Fruit fly (Drosophila melanogaster) whole organism, embryonic: Measurements from ENCODE around the gene 7B2.

Source experiments
- Bgb ChIP-seq: fragments of 200-800 bp; sonication (Bioruptor generic); IDR thresholded peaks from 2 replicates; pipeline ENCODE4 v1.3.6; 2022; ENCODE audit warnings: missing biosample characterization, missing genetic modification characterization; ENCODE audit not compliant: partially characterized antibody
- Bteb2 ChIP-seq: fragments of 200-800 bp; sonication (Bioruptor generic); optimal IDR thresholded peaks from 2 replicates; lab custom pipeline; 2016; ENCODE audit warnings: missing biosample characterization, missing genetic modification characterization
- CG12236 ChIP-seq: fragments of 200-800 bp; sonication (Bioruptor generic); optimal IDR thresholded peaks from 2 replicates; lab custom pipeline; 2016; ENCODE audit warnings: missing biosample characterization, missing genetic modification characterization
- CG12942 ChIP-seq: fragments of 200-800 bp; sonication (Bioruptor generic); optimal IDR thresholded peaks from 3 replicates; lab custom pipeline; 2016; ENCODE audit warnings: missing biosample characterization, missing genetic modification characterization
- CG13287 ChIP-seq: fragments of 200-800 bp; sonication (Bioruptor generic); IDR thresholded peaks from 2 replicates; pipeline ENCODE4 v1.3.6; 2022; ENCODE audit warnings: missing biosample characterization, missing genetic modification characterization; ENCODE audit not compliant: partially characterized antibody
- CG14014 ChIP-seq: fragments of 200-800 bp; sonication (Bioruptor generic); IDR thresholded peaks from 2 replicates; pipeline ENCODE4 v1.3.6; 2022; ENCODE audit warnings: missing biosample characterization, missing genetic modification characterization
- CG15514 ChIP-seq: fragments of 200-800 bp; sonication (Bioruptor generic); optimal IDR thresholded peaks from 3 replicates; lab custom pipeline; 2017; ENCODE audit warnings: missing biosample characterization, missing genetic modification characterization, mild to moderate bottlenecking, moderate library complexity, missing genetic modification reagents
- CG15696 ChIP-seq: fragments of 200-800 bp; sonication (Bioruptor generic); optimal IDR thresholded peaks from 2 replicates; lab custom pipeline; 2019; ENCODE audit warnings: missing biosample characterization, mild to moderate bottlenecking, missing genetic modification characterization, moderate library complexity
- CG1603 ChIP-seq: fragments of 200-800 bp; sonication (Bioruptor generic); optimal IDR thresholded peaks from 2 replicates; lab custom pipeline; 2019; ENCODE audit warnings: missing biosample characterization, mild to moderate bottlenecking, missing genetic modification characterization, moderate library complexity
- CG18764 ChIP-seq: fragments of 200-800 bp; sonication (Bioruptor generic); optimal IDR thresholded peaks from 3 replicates; lab custom pipeline; 2016; ENCODE audit warnings: missing biosample characterization, missing genetic modification characterization
- CG6683 ChIP-seq: fragments of 200-800 bp; sonication (Bioruptor generic); optimal IDR thresholded peaks from 2 replicates; lab custom pipeline; 2017; ENCODE audit warnings: missing biosample characterization, mild to moderate bottlenecking, missing genetic modification characterization, missing genetic modification reagents
- CG6765 ChIP-seq: fragments of 200-800 bp; sonication (Bioruptor generic); optimal IDR thresholded peaks from 3 replicates; lab custom pipeline; 2017; ENCODE audit warnings: missing biosample characterization, mild to moderate bottlenecking, missing genetic modification characterization
- CG7271 ChIP-seq: fragments of 200-800 bp; sonication (Bioruptor generic); optimal IDR thresholded peaks from 2 replicates; lab custom pipeline; 2018; ENCODE audit warnings: missing biosample characterization, mild to moderate bottlenecking, missing genetic modification characterization, moderate library complexity
- CG7963 ChIP-seq: fragments of 200-800 bp; sonication (Bioruptor generic); IDR thresholded peaks from 3 replicates; pipeline ENCODE4 v1.3.6; 2022; ENCODE audit warnings: missing biosample characterization, missing genetic modification characterization; ENCODE audit not compliant: partially characterized antibody
- CG8290 ChIP-seq, 3 experiments: fragments of 200-800 bp; sonication (Bioruptor generic); optimal IDR thresholded peaks; 2 replicates each; lab custom pipeline; 2016 to 2019; ENCODE audit warnings: missing biosample characterization in 3 of 3, missing genetic modification characterization in 3 of 3, mild to moderate bottlenecking in 2 of 3, moderate library complexity in 1 of 3
- CG9797 ChIP-seq: fragments of 200-800 bp; sonication (Bioruptor generic); optimal IDR thresholded peaks from 3 replicates; lab custom pipeline; 2018; ENCODE audit warnings: missing biosample characterization, mild to moderate bottlenecking, missing genetic modification characterization
- Dip2 ChIP-seq: fragments of 200-800 bp; sonication (Bioruptor generic); IDR thresholded peaks from 2 replicates; pipeline ENCODE4 v1.3.6; 2022; ENCODE audit warnings: missing biosample characterization, missing genetic modification characterization
- Dll ChIP-seq: fragments of 200-800 bp; sonication (Bioruptor generic); IDR thresholded peaks from 4 replicates; pipeline ENCODE4 v1.3.6; 2022; ENCODE audit warnings: missing biosample characterization, missing genetic modification characterization; ENCODE audit not compliant: partially characterized antibody
- Doc3 ChIP-seq: fragments of 200-800 bp; sonication (Bioruptor generic); IDR thresholded peaks from 3 replicates; pipeline ENCODE4 v1.3.6; 2022; ENCODE audit warnings: missing biosample characterization, missing genetic modification characterization; ENCODE audit not compliant: partially characterized antibody
- Dp ChIP-seq: fragments of 200-800 bp; sonication (Bioruptor generic); optimal IDR thresholded peaks from 2 replicates; lab custom pipeline; 2018; ENCODE audit warnings: missing biosample characterization, mild to moderate bottlenecking, missing genetic modification characterization, moderate library complexity
- E2f2 ChIP-seq: fragments of 200-800 bp; sonication (Bioruptor generic); IDR thresholded peaks from 2 replicates; pipeline ENCODE4 v1.3.6; 2022; ENCODE audit warnings: missing biosample characterization, missing genetic modification characterization
- HmgZ ChIP-seq: fragments of 200-800 bp; sonication (Bioruptor generic); optimal IDR thresholded peaks from 2 replicates; lab custom pipeline; 2018; ENCODE audit warnings: missing biosample characterization, mild to moderate bottlenecking, missing genetic modification characterization
- Hsf ChIP-seq: fragments of 200-800 bp; sonication (Bioruptor generic); optimal IDR thresholded peaks from 3 replicates; lab custom pipeline; 2016; ENCODE audit warnings: missing biosample characterization, missing genetic modification characterization
- MBD-R2 ChIP-seq: fragments of 200-800 bp; sonication (Bioruptor generic); IDR thresholded peaks from 2 replicates; pipeline ENCODE4 v1.3.6; 2022; ENCODE audit warnings: missing biosample characterization, missing genetic modification characterization
- Nf-YC ChIP-seq: fragments of 200-800 bp; optimal IDR thresholded peaks from 3 replicates; lab custom pipeline; 2019; ENCODE audit warnings: missing biosample characterization, mild to moderate bottlenecking, missing genetic modification characterization, moderate library complexity
- Vsx1 ChIP-seq: fragments of 200-800 bp; sonication (Bioruptor generic); optimal IDR thresholded peaks from 2 replicates; lab custom pipeline; 2017; ENCODE audit warnings: missing biosample characterization, mild to moderate bottlenecking, missing genetic modification characterization, missing genetic modification reagents
- bbx ChIP-seq: fragments of 200-800 bp; sonication (Bioruptor generic); IDR thresholded peaks from 2 replicates; pipeline ENCODE4 v1.3.6; 2022; ENCODE audit warnings: missing biosample characterization, missing genetic modification characterization; ENCODE audit not compliant: partially characterized antibody
- ci ChIP-seq: fragments of 200-800 bp; sonication (Bioruptor generic); IDR thresholded peaks from 3 replicates; pipeline ENCODE4 v1.3.6; 2022; ENCODE audit warnings: missing biosample characterization, missing genetic modification characterization
- dm ChIP-seq: fragments of 200-800 bp; sonication (Bioruptor generic); optimal IDR thresholded peaks from 3 replicates; lab custom pipeline; 2016; ENCODE audit warnings: missing biosample characterization, missing genetic modification characterization
- esg ChIP-seq: fragments of 200-800 bp; sonication (Bioruptor generic); conservative IDR thresholded peaks from 2 replicates; pipeline ENCODE4 v1.3.6; 2022; ENCODE audit warnings: missing biosample characterization, missing genetic modification characterization
- hb ChIP-seq: fragments of 200-800 bp; sonication (Bioruptor generic); IDR thresholded peaks from 3 replicates; pipeline ENCODE4 v1.3.6; 2022; ENCODE audit warnings: missing biosample characterization, missing genetic modification characterization; ENCODE audit not compliant: partially characterized antibody
- her ChIP-seq: fragments of 200-800 bp; sonication (Bioruptor generic); optimal IDR thresholded peaks from 2 replicates; lab custom pipeline; 2016; ENCODE audit warnings: missing biosample characterization, missing genetic modification characterization
- inv ChIP-seq: fragments of 200-800 bp; sonication (Bioruptor generic); IDR thresholded peaks from 2 replicates; pipeline ENCODE4 v1.3.6; 2022; ENCODE audit warnings: missing biosample characterization, missing genetic modification characterization; ENCODE audit not compliant: partially characterized antibody
- knrl ChIP-seq: fragments of 200-800 bp; sonication (Bioruptor generic); IDR thresholded peaks from 3 replicates; pipeline ENCODE4 v1.3.6; 2022; ENCODE audit warnings: missing biosample characterization, missing genetic modification characterization; ENCODE audit not compliant: partially characterized antibody
- lola ChIP-seq, 3 experiments: fragments of >200 bp in 2 of 3; fragments of 200-800 bp in 1 of 3; sonication (Bioruptor generic) in 1 of 3; optimal IDR thresholded peaks; 2 replicates each; lab custom pipeline; 2017 to 2019; ENCODE audit warnings: missing biosample characterization in 3 of 3, missing genetic modification characterization in 3 of 3, mild to moderate bottlenecking in 1 of 3, moderate library complexity in 1 of 3
- nerfin-1 ChIP-seq: fragments of 200-800 bp; sonication (Bioruptor generic); optimal IDR thresholded peaks from 3 replicates; lab custom pipeline; 2019; ENCODE audit warnings: missing biosample characterization, mild to moderate bottlenecking, missing genetic modification characterization, moderate library complexity
- phol ChIP-seq: fragments of 200-800 bp; sonication (Bioruptor generic); optimal IDR thresholded peaks from 3 replicates; lab custom pipeline; 2018; ENCODE audit warnings: missing biosample characterization, mild to moderate bottlenecking, missing genetic modification characterization, moderate library complexity
- pzg ChIP-seq: fragments of 200-800 bp; sonication (Bioruptor generic); optimal IDR thresholded peaks from 3 replicates; lab custom pipeline; 2018; ENCODE audit warnings: missing biosample characterization, mild to moderate bottlenecking, missing genetic modification characterization, moderate library complexity
- salm ChIP-seq: fragments of 200-800 bp; sonication (Bioruptor generic); optimal IDR thresholded peaks from 2 replicates; lab custom pipeline; 2018; ENCODE audit warnings: missing biosample characterization, mild to moderate bottlenecking, missing genetic modification characterization
- scrt ChIP-seq: fragments of 200-800 bp; sonication (Bioruptor generic); optimal IDR thresholded peaks from 2 replicates; lab custom pipeline; 2018; ENCODE audit warnings: missing biosample characterization, mild to moderate bottlenecking, missing genetic modification characterization, moderate library complexity
- sima ChIP-seq: fragments of 200-800 bp; sonication (Bioruptor generic); optimal IDR thresholded peaks from 2 replicates; lab custom pipeline; 2016; ENCODE audit warnings: missing biosample characterization, missing genetic modification characterization
- sna ChIP-seq: fragments of 200-800 bp; sonication (Bioruptor generic); IDR thresholded peaks from 2 replicates; pipeline ENCODE4 v1.3.6; 2022; ENCODE audit warnings: missing biosample characterization, missing genetic modification characterization; ENCODE audit not compliant: partially characterized antibody
- sug ChIP-seq: fragments of 200-800 bp; optimal IDR thresholded peaks from 2 replicates; lab custom pipeline; 2019; ENCODE audit warnings: missing biosample characterization, mild to moderate bottlenecking, missing genetic modification characterization, moderate library complexity
- tll ChIP-seq, 2 experiments: fragments of 200-800 bp in 1 of 2; fragments of >200 bp in 1 of 2; sonication (Bioruptor generic) in 1 of 2; optimal IDR thresholded peaks; 2 replicates each; lab custom pipeline; 2017 to 2019; ENCODE audit warnings: missing biosample characterization in 2 of 2, missing genetic modification characterization in 2 of 2, mild to moderate bottlenecking in 1 of 2, moderate library complexity in 1 of 2
- twi ChIP-seq: fragments of 200-800 bp; optimal IDR thresholded peaks from 2 replicates; lab custom pipeline; 2019; ENCODE audit warnings: missing biosample characterization, mild to moderate bottlenecking, missing genetic modification characterization, moderate library complexity
- unc-4 ChIP-seq: fragments of 200-800 bp; sonication (Bioruptor generic); IDR thresholded peaks from 2 replicates; pipeline ENCODE4 v1.3.6; 2022; ENCODE audit warnings: missing biosample characterization, missing genetic modification characterization; ENCODE audit not compliant: partially characterized antibody
- wdn ChIP-seq: fragments of 200-800 bp; sonication (Bioruptor generic); IDR thresholded peaks from 2 replicates; pipeline ENCODE4 v1.3.6; 2022; ENCODE audit warnings: missing biosample characterization, missing genetic modification characterization

The 7B2 gene

dm6 chr3R:5357935-5358414 is 18.6 kb upstream of the 7B2 start, which contains the start of gene Prosbeta7 (continued):
- peak; percentile 74 for TF ChIP-seq CG7963 (GFP tag; lab: Robert Waterston, UW)
- TF ChIP-seq CG12942 (GFP tag; lab: Kevin White, UChicago) = no peak
- TF ChIP-seq Vsx1 = peak; percentile 12
- peak; percentile 90 for TF ChIP-seq CG13287
- TF ChIP-seq HmgZ (tag; lab: Kevin White, UChicago) = peak; percentile 65
- TF ChIP-seq sima (GFP tag; lab: Kevin White, UChicago) = no peak
- TF ChIP-seq Bgb (GFP tag; lab: Robert Waterston, UW) = peak; percentile 78
- no peak for TF ChIP-seq wdn (GFP tag; lab: Robert Waterston, UW)
- TF ChIP-seq salm = no peak
- no peak for TF ChIP-seq Dip2
- TF ChIP-seq CG8290 (GFP tag; optimal IDR thresholded peaks at IDR 0.05; lab: Kevin White, UChicago) = peak; percentile 45
- peak in 1 of 2 experiments; percentile 74 for TF ChIP-seq CG8290 (tag; optimal IDR thresholded peaks at IDR 0.05; lab: Kevin White, UChicago)
- TF ChIP-seq bbx (GFP tag; lab: Robert Waterston, UW) = peak; percentile 74
- no peak for TF ChIP-seq CG18764 (GFP tag; lab: Kevin White, UChicago)
- peak; percentile 14 for TF ChIP-seq nerfin-1 (tag; lab: Kevin White, UChicago)
- peak in 1 of 2 experiments; percentile 72 for TF ChIP-seq tll (GFP tag; optimal IDR thresholded peaks at IDR 0.05; lab: Kevin White, UChicago)
- TF ChIP-seq MBD-R2 (GFP tag; lab: Robert Waterston, UW) = peak; percentile 86
- peak; percentile 29; the same call in 1 of the 2 replicates for TF ChIP-seq inv (GFP tag; lab: Robert Waterston, UW)
- TF ChIP-seq ci (GFP tag; lab: Robert Waterston, UW) = no peak
- TF ChIP-seq E2f2 (GFP tag; lab: Robert Waterston, UW) = peak; percentile 56
- TF ChIP-seq CG15514 = peak; percentile 97
- peak; percentile 68 for TF ChIP-seq CG1603 (tag; lab: Kevin White, UChicago)
- peak; percentile 90 for TF ChIP-seq CG9797 (GFP tag; lab: Kevin White, UChicago)
- TF ChIP-seq scrt = no peak
- no peak for TF ChIP-seq Bteb2 (GFP tag; lab: Kevin White, UChicago)
- TF ChIP-seq her = no peak
- TF ChIP-seq CG7271 (tag; lab: Kevin White, UChicago) = no peak
- TF ChIP-seq sna (GFP tag; lab: Robert Waterston, UW) = peak; percentile 84
- peak; percentile 52 for TF ChIP-seq Dp (GFP tag; lab: Kevin White, UChicago)
- no peak for TF ChIP-seq CG12236 (GFP tag; lab: Kevin White, UChicago)
- peak; percentile 67 for TF ChIP-seq unc-4 (GFP tag; lab: Robert Waterston, UW)
- no peak for TF ChIP-seq CG15696 (tag; lab: Kevin White, UChicago)
- no peak for TF ChIP-seq Hsf (GFP tag; lab: Kevin White, UChicago)
- peak; percentile 66 for TF ChIP-seq Dll (GFP tag; lab: Robert Waterston, UW)
- TF ChIP-seq hb (GFP tag; lab: Robert Waterston, UW) = peak; percentile 28; the same call in 1 of the 3 replicates
- TF ChIP-seq Nf-YC (tag; lab: Kevin White, UChicago) = peak; percentile 65
- peak; percentile 57; the same call in 2 of the 3 replicates for TF ChIP-seq Doc3 (GFP tag; lab: Robert Waterston, UW)
- TF ChIP-seq esg (GFP tag; lab: Robert Waterston, UW) = no peak
- TF ChIP-seq lola (GFP tag; optimal IDR thresholded peaks at IDR 0.05; lab: Kevin White, UChicago) = no peak
- no peak for TF ChIP-seq CG14014
- peak; percentile 47; the same call in 1 of the 3 replicates for TF ChIP-seq knrl
- TF ChIP-seq dm (GFP tag; lab: Kevin White, UChicago) = peak; percentile 17
- no peak for TF ChIP-seq CG6765 (GFP tag; lab: Kevin White, UChicago)
- peak; percentile 45 for TF ChIP-seq twi (tag; lab: Kevin White, UChicago)
- peak; percentile 1 for TF ChIP-seq sug
- TF ChIP-seq pzg (GFP tag; lab: Kevin White, UChicago) = peak; percentile 86
- no peak for TF ChIP-seq CG6683 (GFP tag; lab: Kevin White, UChicago)
- peak; percentile 10 for TF ChIP-seq phol (tag; lab: Kevin White, UChicago)
